Worm (Caenorhabditis elegans) whole organism, L3 larva: ENCODE measurements around the gene T22B7.7.

Experiments used
- ZK546.5 ChIP-seq: sonication (generic microtip); optimal IDR thresholded peaks from 2 replicates; lab custom pipeline; 2017; ENCODE audit warnings: missing biosample characterization, missing genetic modification characterization
- ceh-28 ChIP-seq: fragments of 150-350 bp; optimal IDR thresholded peaks from 2 replicates; lab custom pipeline; 2014; ENCODE audit warnings: missing biosample characterization, missing genetic modification reagents, missing genetic modification characterization
- ceh-82 ChIP-seq: fragments of 150-350 bp; optimal IDR thresholded peaks from 2 replicates; lab custom pipeline; 2014; ENCODE audit warnings: missing biosample characterization, missing genetic modification characterization
- elt-3 ChIP-seq, 3 experiments: fragments of 150-350 bp in 1 of 3; sonication (generic microtip) in 2 of 3; optimal IDR thresholded peaks; 2 replicates in 2 of 3; 4 replicates in 1 of 3; lab custom pipeline; 2014 to 2017; ENCODE audit warnings: missing biosample characterization in 3 of 3, missing genetic modification characterization in 3 of 3
- fkh-10 ChIP-seq: sonication (generic microtip); optimal IDR thresholded peaks from 2 replicates; lab custom pipeline; 2017; ENCODE audit warnings: missing biosample characterization, missing genetic modification reagents, missing genetic modification characterization
- hmg-11 ChIP-seq: sonication (generic microtip); optimal IDR thresholded peaks from 2 replicates; lab custom pipeline; 2016; ENCODE audit warnings: missing genetic modification characterization, missing compliant biosample characterization
- nhr-11 ChIP-seq: fragments of 150-350 bp; optimal IDR thresholded peaks from 2 replicates; lab custom pipeline; 2014; ENCODE audit warnings: missing biosample characterization, missing genetic modification characterization
- nhr-28 ChIP-seq: fragments of 150-350 bp; optimal IDR thresholded peaks from 2 replicates; lab custom pipeline; 2014; ENCODE audit warnings: missing biosample characterization, missing genetic modification characterization
- nhr-76 ChIP-seq: fragments of 150-350 bp; sonication (generic microtip); optimal IDR thresholded peaks from 5 replicates; lab custom pipeline; 2014; ENCODE audit warnings: missing biosample characterization, missing genetic modification characterization
- skn-1 ChIP-seq: fragments of 150-350 bp; optimal IDR thresholded peaks from 2 replicates; lab custom pipeline; 2014; ENCODE audit warnings: missing biosample characterization, missing genetic modification characterization
- zag-1 ChIP-seq: fragments of 150-350 bp; optimal IDR thresholded peaks from 2 replicates; lab custom pipeline; 2014; ENCODE audit warnings: missing biosample characterization, missing genetic modification characterization

DNA sequence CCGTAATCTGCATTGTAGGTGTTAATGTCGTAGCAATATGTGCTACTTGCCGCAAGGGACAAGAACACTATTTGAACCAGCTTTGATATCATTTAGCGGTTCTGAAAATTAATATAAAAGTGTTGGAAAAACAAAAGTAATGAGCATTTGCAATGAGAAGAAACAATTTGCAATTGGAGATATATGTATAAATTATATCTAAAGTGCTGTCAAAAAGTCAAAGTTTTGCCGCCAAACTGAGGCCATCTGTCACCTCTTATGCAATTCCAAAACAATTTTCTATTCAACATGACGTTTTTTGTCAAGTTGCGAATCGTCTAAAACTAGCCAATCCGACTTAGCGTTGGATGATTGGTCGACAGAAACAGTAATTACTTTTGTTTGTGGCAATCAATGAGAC, 43.3 kb upstream of the T22B7.7 start, which contains the start of gene W01C8.5:
- TF ChIP-seq skn-1 (tag; lab: Kevin White, UChicago) (no peak), hmg-11 (tag; lab: Kevin White, UChicago) (no peak), zag-1 (tag; lab: Kevin White, UChicago) (no peak), nhr-11 (tag; lab: Kevin White, UChicago) (no peak), fkh-10 (GFP tag; lab: Kevin White, UChicago) (no peak), elt-3 (tag; optimal IDR thresholded peaks at IDR 0.05; lab: Kevin White, UChicago) (no peak), ceh-82 (tag; lab: Kevin White, UChicago) (no peak), ZK546.5 (tag; lab: Kevin White, UChicago) (no peak), nhr-28 (tag; lab: Kevin White, UChicago) (no peak), ceh-28 (tag; lab: Kevin White, UChicago) (no peak), nhr-76 (tag; lab: Kevin White, UChicago) (no peak)
